Worm (Caenorhabditis elegans) whole organism, young adult: ENCODE results near the gene T22F3.12.

ENCODE experiments used
- Y56A3A.18 ChIP-seq: fragments of 200-800 bp; sonication (Bioruptor generic); IDR thresholded peaks from 2 replicates; pipeline ENCODE4 v1.3.6; 2022; ENCODE audit warnings: missing genetic modification reagents, missing genetic modification characterization, missing compliant biosample characterization
- efl-1 ChIP-seq: fragments of 150-350 bp; optimal IDR thresholded peaks from 2 replicates; lab custom pipeline; 2014; ENCODE audit warnings: missing biosample characterization, missing genetic modification reagents, missing genetic modification characterization
- madf-3 ChIP-seq: fragments of 200-800 bp; sonication (Bioruptor generic); IDR thresholded peaks from 2 replicates; pipeline ENCODE4 v1.3.6; 2022; ENCODE audit warnings: missing genetic modification reagents, missing genetic modification characterization, missing compliant biosample characterization
- snpc-4 ChIP-seq, 5 experiments: fragments of 150-350 bp in 1 of 5; sonication (generic microtip) in 4 of 5; optimal IDR thresholded peaks; 2 replicates each; lab custom pipeline; 2014 to 2018; ENCODE audit warnings: missing genetic modification characterization in 5 of 5, missing biosample characterization in 3 of 5, antibody characterized with exemption in 2 of 5, mild to moderate bottlenecking in 2 of 5, missing compliant biosample characterization in 2 of 5, missing genotype in 2 of 5, moderate library complexity in 2 of 5, missing genetic modification reagents in 1 of 5

ce11 chrV:3611654-3612053 lies 19.7 kb upstream of the T22F3.12 start, which contains the start of gene T22F3.10:
- TF ChIP-seq snpc-4 (GFP tag; optimal IDR thresholded peaks at IDR 0.05; lab: Kevin White, UChicago) = no peak
- no peak for TF ChIP-seq snpc-4 (tag; optimal IDR thresholded peaks at IDR 0.05; lab: Kevin White, UChicago)
- no peak for TF ChIP-seq efl-1 (GFP tag; lab: Kevin White, UChicago)
- no peak for TF ChIP-seq Y56A3A.18 (GFP tag; lab: Robert Waterston, UW)
- TF ChIP-seq madf-3 (GFP tag; lab: Robert Waterston, UW) = no peak
